Fruit fly (Drosophila melanogaster) whole organism, adult: Measurements from ENCODE around the gene CG17475.

Experiments
- CG11617 ChIP-seq: fragments of 200-800 bp; sonication (Bioruptor generic); optimal IDR thresholded peaks from 2 replicates; lab custom pipeline; 2017; ENCODE audit warnings: mild to moderate bottlenecking, missing biosample characterization, missing genetic modification reagents, missing genetic modification characterization
- CG12768 ChIP-seq: fragments of 200-800 bp; sonication (Bioruptor generic); optimal IDR thresholded peaks from 2 replicates; lab custom pipeline; 2017; ENCODE audit warnings: missing biosample characterization, missing genetic modification characterization, mild to moderate bottlenecking, moderate library complexity, missing genetic modification reagents
- CG14711 ChIP-seq: fragments of 200-800 bp; sonication (Bioruptor generic); optimal IDR thresholded peaks from 2 replicates; lab custom pipeline; 2018; ENCODE audit warnings: missing biosample characterization, mild to moderate bottlenecking, missing genetic modification characterization, moderate library complexity
- CG1620 ChIP-seq: fragments of 200-800 bp; sonication (Bioruptor generic); optimal IDR thresholded peaks from 2 replicates; lab custom pipeline; 2016; ENCODE audit warnings: missing biosample characterization, missing genetic modification characterization
- CG33017 ChIP-seq: fragments of 200-800 bp; sonication (Bioruptor generic); optimal IDR thresholded peaks from 2 replicates; lab custom pipeline; 2018; ENCODE audit warnings: missing biosample characterization, mild to moderate bottlenecking, missing genetic modification characterization, moderate library complexity
- CG5204 ChIP-seq: fragments of 200-800 bp; sonication (Bioruptor generic); optimal IDR thresholded peaks from 2 replicates; lab custom pipeline; 2016; ENCODE audit warnings: missing biosample characterization, missing genetic modification characterization
- CG7045 ChIP-seq: fragments of 200-800 bp; sonication (Bioruptor generic); optimal IDR thresholded peaks from 2 replicates; lab custom pipeline; 2017; ENCODE audit warnings: missing biosample characterization, mild to moderate bottlenecking, missing genetic modification characterization
- CG7101 ChIP-seq: fragments of 200-800 bp; sonication (Bioruptor generic); optimal IDR thresholded peaks from 2 replicates; lab custom pipeline; 2018; ENCODE audit warnings: missing biosample characterization, mild to moderate bottlenecking, missing genetic modification characterization, moderate library complexity
- Clk ChIP-seq: fragments of 200-800 bp; sonication (Bioruptor generic); optimal IDR thresholded peaks from 2 replicates; lab custom pipeline; 2017; ENCODE audit warnings: missing biosample characterization, missing genetic modification characterization
- Crg-1 ChIP-seq: fragments of 200-800 bp; sonication (Bioruptor generic); optimal IDR thresholded peaks from 2 replicates; lab custom pipeline; 2016; ENCODE audit warnings: missing biosample characterization, missing genetic modification characterization
- Hr96 ChIP-seq: fragments of 200-800 bp; sonication (Bioruptor generic); optimal IDR thresholded peaks from 2 replicates; lab custom pipeline; 2016; ENCODE audit warnings: missing biosample characterization, missing genetic modification characterization
- Mnt ChIP-seq: fragments of 200-800 bp; sonication (Bioruptor generic); optimal IDR thresholded peaks from 2 replicates; lab custom pipeline; 2016; ENCODE audit warnings: missing biosample characterization, mild to moderate bottlenecking, missing genetic modification characterization
- bab1 ChIP-seq: fragments of 200-800 bp; sonication (Bioruptor generic); optimal IDR thresholded peaks from 3 replicates; lab custom pipeline; 2019; ENCODE audit warnings: missing biosample characterization, mild to moderate bottlenecking, missing genetic modification characterization, moderate library complexity
- cic ChIP-seq: fragments of 200-800 bp; sonication (Bioruptor generic); optimal IDR thresholded peaks from 2 replicates; lab custom pipeline; 2017; ENCODE audit warnings: missing biosample characterization, mild to moderate bottlenecking, missing genetic modification characterization, moderate library complexity
- cnc ChIP-seq, 2 experiments: fragments of >200 bp; optimal IDR thresholded peaks; 2 replicates each; lab custom pipeline; 2017
- kay ChIP-seq: fragments of 200-800 bp; sonication (Bioruptor generic); peaks from one replicate; lab custom pipeline; 2016; ENCODE audit warnings: missing biosample characterization, missing genetic modification characterization, borderline replicate concordance
- ovo ChIP-seq: fragments of 200-800 bp; sonication (Bioruptor generic); optimal IDR thresholded peaks from 2 replicates; lab custom pipeline; 2016; ENCODE audit warnings: missing biosample characterization, missing genetic modification characterization
- pad ChIP-seq: fragments of 200-800 bp; sonication (Bioruptor generic); optimal IDR thresholded peaks from 3 replicates; lab custom pipeline; 2017; ENCODE audit warnings: missing biosample characterization, missing genetic modification characterization, mild to moderate bottlenecking, moderate library complexity, missing genetic modification reagents
- tj ChIP-seq: fragments of 200-800 bp; sonication (Bioruptor generic); optimal IDR thresholded peaks from 3 replicates; lab custom pipeline; 2017; ENCODE audit warnings: missing biosample characterization, mild to moderate bottlenecking, missing genetic modification characterization, moderate library complexity
- toe ChIP-seq: fragments of 200-800 bp; sonication (Bioruptor generic); optimal IDR thresholded peaks from 2 replicates; lab custom pipeline; 2016; ENCODE audit warnings: missing biosample characterization, missing genetic modification characterization

Gene CG17475

DNA sequence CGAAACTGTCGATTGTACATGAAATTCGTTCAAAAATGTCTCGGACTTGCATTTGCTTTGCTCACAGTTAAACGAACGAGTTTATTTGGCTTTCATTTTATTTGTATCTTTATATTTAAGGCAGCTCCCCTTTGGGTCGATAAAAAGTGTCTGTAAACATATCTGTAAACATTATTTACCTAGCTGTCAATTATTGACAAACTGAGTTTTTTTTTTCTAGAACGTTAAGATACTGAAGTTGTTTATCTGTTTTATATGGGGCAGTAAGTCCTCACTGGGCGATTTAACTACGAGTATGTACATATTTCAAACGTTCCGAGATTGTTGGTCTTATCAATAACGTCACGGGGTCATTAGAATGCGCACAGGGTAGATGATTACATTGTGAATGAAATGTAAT, 14.6 kb downstream of the CG17475 start:
- TF ChIP-seq tj (GFP tag; lab: Kevin White, UChicago) (peak; percentile 88), CG7101 (tag; lab: Kevin White, UChicago) (peak; percentile 38), Hr96 (no peak), Crg-1 (GFP tag; lab: Kevin White, UChicago) (peak; percentile 68), cic (GFP tag; lab: Kevin White, UChicago) (peak; percentile 53), CG33017 (tag; lab: Kevin White, UChicago) (peak; percentile 47), ovo (peak; percentile 58), Clk (GFP tag; lab: Kevin White, UChicago) (no peak), toe (GFP tag; lab: Kevin White, UChicago) (no peak), CG7045 (peak; percentile 8), CG11617 (peak; percentile 17), pad (GFP tag; lab: Kevin White, UChicago) (no peak), Mnt (GFP tag; lab: Kevin White, UChicago) (no peak), kay (GFP tag; lab: Kevin White, UChicago) (no peak)

DNA sequence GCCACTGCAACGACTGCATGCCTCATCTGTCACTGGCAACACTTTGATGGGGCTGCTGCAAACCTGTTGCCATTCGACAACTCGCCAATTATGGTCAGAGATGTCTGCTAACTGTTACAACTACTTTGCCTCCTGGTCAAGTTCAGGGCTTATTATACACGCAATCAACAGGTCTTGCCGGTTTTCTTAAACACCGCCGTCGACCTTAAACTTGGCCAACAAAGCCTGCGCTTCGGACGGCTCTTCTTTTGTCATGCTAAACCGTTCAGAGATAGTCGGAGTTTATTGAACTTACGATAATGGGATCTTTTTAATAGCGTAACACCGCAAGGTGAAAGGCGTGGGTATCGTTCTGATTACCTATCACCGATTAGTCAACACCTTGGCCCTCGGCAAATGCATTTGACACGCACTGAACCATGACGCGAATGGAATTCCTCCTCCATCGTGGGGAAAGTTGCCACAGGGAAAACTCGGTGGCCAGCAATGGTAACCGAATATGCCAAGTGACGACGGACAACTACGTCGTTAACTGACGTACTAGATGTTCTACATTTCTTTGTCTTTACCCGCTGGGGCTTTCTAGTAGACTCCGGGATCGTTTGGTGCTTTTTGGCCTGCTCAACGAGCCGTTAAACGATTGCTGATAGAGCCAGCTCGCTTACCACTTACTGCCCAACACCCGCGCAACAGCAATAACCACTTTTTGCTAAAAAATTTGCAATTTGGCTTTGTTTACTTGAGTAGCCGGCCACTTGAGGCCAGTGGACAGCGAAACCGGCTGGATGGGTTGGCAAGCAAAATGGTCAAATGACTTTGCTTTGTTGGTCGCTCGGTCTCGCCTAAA, 19.1 kb downstream of the CG17475 start:
- no peak for TF ChIP-seq CG33017 (tag; lab: Kevin White, UChicago)
- TF ChIP-seq Mnt (GFP tag; lab: Kevin White, UChicago): no peak
- TF ChIP-seq CG14711 (tag; lab: Kevin White, UChicago): no peak
- no peak for TF ChIP-seq bab1
- TF ChIP-seq CG1620 (GFP tag; lab: Kevin White, UChicago): no peak
- TF ChIP-seq toe (GFP tag; lab: Kevin White, UChicago): no peak
- no peak for TF ChIP-seq Clk (GFP tag; lab: Kevin White, UChicago)
- TF ChIP-seq cic (GFP tag; lab: Kevin White, UChicago): no peak
- TF ChIP-seq tj (GFP tag; lab: Kevin White, UChicago): no peak

DNA sequence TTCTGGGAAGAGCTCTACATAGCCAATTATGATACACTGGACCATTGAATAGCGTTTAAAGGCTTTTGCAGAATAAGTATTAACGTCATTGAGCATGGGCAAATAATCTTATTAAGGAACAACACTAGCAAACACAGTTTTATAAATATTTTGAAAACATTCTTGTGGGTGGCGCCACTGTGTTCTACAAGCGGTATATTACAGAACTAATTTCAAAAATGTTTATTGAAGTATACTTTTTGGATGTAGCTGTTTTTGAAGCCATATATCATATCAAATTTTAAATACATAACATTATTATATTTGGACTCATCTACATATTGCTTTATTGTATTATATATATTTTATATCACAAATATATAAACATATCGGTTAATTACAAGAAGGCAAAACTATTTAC, 21.3 kb downstream of the CG17475 start:
- TF ChIP-seq CG7101 (tag; lab: Kevin White, UChicago): no peak
- no peak for TF ChIP-seq cic (GFP tag; lab: Kevin White, UChicago)
- no peak for TF ChIP-seq ovo
- TF ChIP-seq CG5204 (GFP tag; lab: Kevin White, UChicago): no peak

DNA sequence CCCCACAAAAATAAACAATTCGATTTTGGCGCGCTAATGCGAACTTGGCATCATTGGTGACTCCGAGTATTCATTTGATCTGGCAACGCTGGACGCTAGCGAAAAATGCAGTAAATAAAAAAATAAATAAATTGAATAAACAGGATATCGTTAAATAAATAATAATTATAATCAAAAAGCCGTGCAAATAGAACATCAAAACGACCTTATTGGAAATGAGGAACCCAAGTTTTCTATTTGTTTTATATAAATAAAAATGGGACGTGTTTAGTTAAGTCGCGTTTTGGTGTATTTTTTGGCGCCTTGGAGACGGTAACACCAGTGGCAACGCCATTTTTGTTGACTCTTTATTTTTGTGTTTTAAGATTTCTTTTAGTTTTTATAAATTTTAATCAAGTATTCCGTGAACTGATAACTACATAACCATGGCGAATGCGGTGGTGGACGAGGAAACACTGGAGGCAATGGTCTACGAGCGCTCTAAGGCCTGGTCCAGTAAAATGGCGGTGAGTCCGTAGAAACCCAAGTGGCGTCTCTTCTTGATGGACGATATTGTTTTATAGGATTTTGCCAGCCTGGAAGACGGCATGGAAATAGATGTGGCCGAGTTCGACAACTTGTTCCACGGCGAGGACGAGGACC, 42.1 kb downstream of the CG17475 start, which contains the start of gene cal1:
TSS of gene cal1 (plus strand) at position 304 of the 642 bp plus-strand sequence.
- TF ChIP-seq CG14711 (tag; lab: Kevin White, UChicago) (no peak), CG12768 (no peak), kay (GFP tag; lab: Kevin White, UChicago) (no peak), CG1620 (GFP tag; lab: Kevin White, UChicago) (no peak), CG7045 (no peak), pad (GFP tag; lab: Kevin White, UChicago) (no peak), Clk (GFP tag; lab: Kevin White, UChicago) (no peak), bab1 (no peak), CG11617 (no peak), ovo (no peak), Mnt (GFP tag; lab: Kevin White, UChicago) (no peak), CG33017 (tag; lab: Kevin White, UChicago) (no peak), Crg-1 (GFP tag; lab: Kevin White, UChicago) (no peak), CG7101 (tag; lab: Kevin White, UChicago) (no peak), cnc (optimal IDR thresholded peaks at IDR 0.05; lab: Kevin White, UChicago) (no peak), CG5204 (GFP tag; lab: Kevin White, UChicago) (no peak), tj (GFP tag; lab: Kevin White, UChicago) (no peak)

DNA sequence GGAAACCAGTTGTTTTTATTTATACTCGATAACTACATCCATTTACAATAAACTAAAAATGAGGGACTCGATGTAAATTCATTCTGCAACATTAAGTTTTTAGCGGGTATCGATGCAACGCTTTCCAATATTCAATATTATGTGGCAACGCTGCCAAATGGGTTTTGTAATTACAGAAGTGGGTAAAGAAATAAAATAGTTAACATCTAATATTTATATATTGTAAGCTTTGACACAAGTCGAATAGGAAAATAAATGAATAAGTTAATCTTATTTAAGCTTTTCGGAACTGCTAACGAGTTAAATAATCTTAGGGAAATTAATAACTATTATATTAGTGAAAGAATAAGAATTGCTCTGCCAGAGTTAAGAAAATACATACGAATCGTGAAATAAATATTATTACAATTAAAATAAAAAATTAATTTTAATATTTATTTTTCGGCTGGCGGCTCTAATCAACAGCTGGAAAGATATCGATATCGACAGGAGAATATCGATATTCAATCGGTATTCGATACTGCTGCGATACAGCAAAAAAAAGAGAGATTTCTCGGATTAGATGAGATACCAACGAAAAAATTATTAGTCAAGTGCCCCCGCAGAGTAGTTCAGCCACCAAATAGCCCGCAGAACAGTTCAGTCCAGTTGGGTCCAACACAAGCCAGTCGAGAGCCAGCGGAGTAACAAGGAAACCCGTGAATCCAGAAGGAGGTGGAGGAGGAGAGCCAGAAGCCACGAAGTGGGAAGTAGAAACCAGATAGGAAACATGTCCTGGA, 45.0 kb downstream of the CG17475 start, which contains the start of gene GckIII:
TSS of gene GckIII (plus strand) at position 485 of the 779 bp plus-strand sequence.
- TF ChIP-seq bab1 (no peak), CG14711 (tag; lab: Kevin White, UChicago) (peak; percentile 28), CG33017 (tag; lab: Kevin White, UChicago) (no peak), ovo (no peak)

DNA sequence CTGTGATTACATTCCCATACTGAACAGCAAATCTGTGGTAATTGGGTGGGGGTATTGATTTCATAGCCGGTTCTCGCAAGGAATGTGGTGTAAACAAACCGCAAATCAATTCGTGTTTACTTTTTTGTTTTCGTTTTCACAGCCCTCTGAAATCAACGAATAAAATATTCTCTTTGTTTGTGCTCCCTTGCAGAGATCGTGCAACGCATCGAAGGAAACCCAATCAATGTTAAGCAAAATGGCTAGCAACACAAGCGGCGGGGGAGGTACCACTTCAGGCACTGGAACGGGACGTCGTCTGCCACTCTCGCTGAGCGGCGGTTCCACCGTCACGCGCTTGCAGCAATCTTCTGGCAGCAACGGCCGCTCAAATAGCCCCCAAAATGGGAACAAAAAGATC, 47.8 kb downstream of the CG17475 start:
- TF ChIP-seq ovo: no peak
- TF ChIP-seq CG5204 (GFP tag; lab: Kevin White, UChicago): no peak
- TF ChIP-seq cic (GFP tag; lab: Kevin White, UChicago): no peak
- TF ChIP-seq tj (GFP tag; lab: Kevin White, UChicago): no peak
- no peak for TF ChIP-seq Mnt (GFP tag; lab: Kevin White, UChicago)
- no peak for TF ChIP-seq Hr96
- no peak for TF ChIP-seq pad (GFP tag; lab: Kevin White, UChicago)
- TF ChIP-seq CG14711 (tag; lab: Kevin White, UChicago): no peak
- TF ChIP-seq Crg-1 (GFP tag; lab: Kevin White, UChicago): no peak
- TF ChIP-seq kay (GFP tag; lab: Kevin White, UChicago): no peak
